Fruit fly (Drosophila melanogaster): ENCODE data around the gene CG11279.

DNA sequence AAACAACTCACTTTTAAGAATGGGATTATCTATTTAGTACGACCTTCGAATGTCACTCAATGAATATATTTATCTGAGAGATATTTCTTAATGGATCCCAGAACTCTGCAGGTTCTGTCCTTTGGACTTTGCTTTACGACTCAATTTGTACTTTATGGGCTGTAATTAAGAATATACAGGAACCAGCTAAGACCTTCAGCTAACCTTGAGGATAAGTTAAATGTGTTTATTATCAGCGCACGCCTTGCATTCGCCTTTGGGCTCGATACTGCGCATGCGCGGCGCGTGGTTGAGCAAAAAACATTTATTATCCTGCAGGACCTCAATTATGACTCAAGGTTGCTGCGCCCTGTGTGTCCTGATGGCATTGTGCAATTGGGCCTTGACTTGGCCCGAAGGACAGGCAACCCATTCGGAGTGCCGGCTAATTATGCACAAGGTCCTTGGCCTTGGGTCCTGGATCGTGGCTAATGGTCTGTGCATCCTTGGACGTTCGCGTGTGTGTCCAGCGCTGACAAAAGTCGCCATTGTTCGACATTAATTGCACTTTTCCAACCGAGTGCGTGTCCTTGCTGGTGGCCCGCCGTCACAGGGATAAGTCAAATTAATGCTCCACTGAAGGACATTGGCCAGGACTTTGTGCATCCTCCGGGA, 34.6 kb downstream of the CG11279 start:
- TF ChIP-seq CG4318 (GFP tag; optimal IDR thresholded peaks at IDR 0.05) = no peak
- TF ChIP-seq Ets21C (GFP tag; optimal IDR thresholded peaks at IDR 0.05) = no peak
- no peak for TF ChIP-seq cyc (GFP tag; optimal IDR thresholded peaks at IDR 0.05)
- TF ChIP-seq CG16779 (tag; optimal IDR thresholded peaks at IDR 0.05) = no peak
- no peak for TF ChIP-seq CG6808 (GFP tag; optimal IDR thresholded peaks at IDR 0.05)
- TF ChIP-seq CG11762 (GFP tag; optimal IDR thresholded peaks at IDR 0.05; ENCODE audit: insufficient read depth) = no peak
